Worm (Caenorhabditis elegans) whole organism, midembryonic: Measurements from ENCODE around the gene K01B6.4.

Source experiments
- T22C8.4 ChIP-seq: fragments of 200-800 bp; sonication (Bioruptor generic); IDR thresholded peaks from 2 replicates; pipeline ENCODE4 v1.3.6; 2022; ENCODE audit warnings: missing genetic modification characterization, missing compliant biosample characterization
- flt-1 ChIP-seq: fragments of 200-800 bp; sonication (Bioruptor generic); IDR thresholded peaks from 2 replicates; pipeline ENCODE4 v1.3.6; 2022; ENCODE audit warnings: missing genetic modification characterization, missing compliant biosample characterization
- klf-2 ChIP-seq: fragments of 200-800 bp; sonication (Bioruptor generic); conservative IDR thresholded peaks from 2 replicates; pipeline ENCODE4 v1.3.6; 2022; ENCODE audit warnings: missing genetic modification reagents, missing genetic modification characterization, missing compliant biosample characterization
- tab-1 ChIP-seq: fragments of 200-800 bp; sonication (Bioruptor generic); IDR thresholded peaks from 2 replicates; pipeline ENCODE4 v1.3.6; 2022; ENCODE audit warnings: missing genetic modification characterization, missing compliant biosample characterization

- no peak for TF ChIP-seq flt-1 (GFP tag; lab: Robert Waterston, UW)
- no peak for TF ChIP-seq klf-2 (GFP tag; lab: Robert Waterston, UW)
- TF ChIP-seq tab-1: no peak
- no peak for TF ChIP-seq T22C8.4 (GFP tag; lab: Robert Waterston, UW)
Measured at ce11 chrIII:9258510-9258909, 38.7 kb downstream of the K01B6.4 start.
